Worm (Caenorhabditis elegans): ENCODE measurements around the gene srm-6.

srm-6 gene

DNA sequence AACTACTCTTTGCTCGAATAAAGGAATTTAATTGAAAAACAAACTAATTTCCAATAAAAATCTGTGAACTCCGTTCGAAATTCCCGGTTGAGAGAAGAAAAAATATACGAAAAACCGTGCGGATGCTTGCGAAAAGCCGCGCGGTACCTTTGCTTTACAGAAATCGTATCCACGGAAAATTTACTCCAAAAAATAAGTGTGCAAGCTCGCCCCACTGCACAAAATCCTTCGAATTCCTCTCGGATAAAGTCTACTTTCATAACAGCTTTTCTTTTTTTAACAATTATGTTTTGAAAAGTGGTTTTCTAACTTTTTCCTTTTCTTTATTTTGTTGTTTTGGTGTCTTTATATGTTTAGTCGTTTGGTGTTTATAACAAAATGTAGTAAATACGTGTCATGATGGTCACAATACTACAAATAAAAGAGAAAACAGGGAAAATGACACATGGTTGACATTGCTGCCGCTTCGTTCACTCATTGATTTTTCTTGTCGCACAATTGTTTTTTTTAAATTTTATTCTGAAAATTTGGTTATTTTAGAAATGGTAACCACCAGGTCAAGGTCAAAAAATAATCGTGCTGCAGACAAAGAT, 10.6 kb downstream of the srm-6 start, which contains the start of gene cept-2 (continued):
- TF ChIP-seq zip-5 (tag; optimal IDR thresholded peaks at IDR 0.05) (peak; percentile 32), eyg-1 (tag; optimal IDR thresholded peaks at IDR 0.05) (no peak), sox-4 (tag; optimal IDR thresholded peaks at IDR 0.05) (no peak), ama-1 (optimal IDR thresholded peaks at IDR 0.05) (no peak), ceh-22 (tag; optimal IDR thresholded peaks at IDR 0.05) (no peak), elt-2 (tag; optimal IDR thresholded peaks at IDR 0.05) (no peak), K09A11.1 (tag; optimal IDR thresholded peaks at IDR 0.05; ENCODE audit: insufficient read depth) (peak; percentile 21), fax-1 (tag; optimal IDR thresholded peaks at IDR 0.05) (peak; percentile 75), ceh-14 (tag; optimal IDR thresholded peaks at IDR 0.05) (peak; percentile 76), dmd-4 (tag; optimal IDR thresholded peaks at IDR 0.05; ENCODE audit: borderline replicate concordance) (no peak), mec-3 (tag; optimal IDR thresholded peaks at IDR 0.05; ENCODE audit: borderline replicate concordance) (no peak), tbx-2 (tag; optimal IDR thresholded peaks at IDR 0.05) (peak; percentile 87), ceh-19 (GFP tag; optimal IDR thresholded peaks at IDR 0.05) (no peak), ahr-1 (tag; optimal IDR thresholded peaks at IDR 0.05) (peak; percentile 57), lim-6 (tag; optimal IDR thresholded peaks at IDR 0.05) (peak; percentile 73), C08G9.2 (tag; optimal IDR thresholded peaks at IDR 0.05) (peak; percentile 84), che-1 (tag; optimal IDR thresholded peaks at IDR 0.05) (no peak), madf-2 (tag; optimal IDR thresholded peaks at IDR 0.05) (peak; percentile 44), pros-1 (tag; optimal IDR thresholded peaks at IDR 0.05) (no peak), hlh-8 (tag; optimal IDR thresholded peaks at IDR 0.05) (peak; percentile 58), T23F11.4 (GFP tag; optimal IDR thresholded peaks at IDR 0.05) (no peak), hlh-6 (tag; optimal IDR thresholded peaks at IDR 0.05) (no peak), ceh-48 (tag; optimal IDR thresholded peaks at IDR 0.05) (no peak), elt-4 (tag; optimal IDR thresholded peaks at IDR 0.05) (no peak), pha-2 (tag; optimal IDR thresholded peaks at IDR 0.05) (no peak), sdc-2 (tag; optimal IDR thresholded peaks at IDR 0.05) (no peak), ceh-9 (tag; optimal IDR thresholded peaks at IDR 0.05) (no peak), hlh-15 (tag; optimal IDR thresholded peaks at IDR 0.05) (no peak), C38D4.7 (GFP tag; optimal IDR thresholded peaks at IDR 0.05) (no peak), sox-2 (GFP tag; IDR thresholded peaks at IDR 0.05) (no peak), Y22D7AL.16 (tag; optimal IDR thresholded peaks at IDR 0.05) (no peak), pag-3 (tag; optimal IDR thresholded peaks at IDR 0.05; ENCODE audit: borderline replicate concordance) (no peak), rnt-1 (tag; optimal IDR thresholded peaks at IDR 0.05) (peak; percentile 84), npax-4 (tag; optimal IDR thresholded peaks at IDR 0.05) (no peak), nfya-1 (tag; optimal IDR thresholded peaks at IDR 0.05) (peak; percentile 75), dve-1 (tag; optimal IDR thresholded peaks at IDR 0.05) (peak; percentile 56), ceh-31 (tag; optimal IDR thresholded peaks at IDR 0.05) (peak; percentile 94), ceh-34 (tag; optimal IDR thresholded peaks at IDR 0.05) (peak; percentile 61), odd-2 (tag; optimal IDR thresholded peaks at IDR 0.05) (no peak), ceh-2 (tag; optimal IDR thresholded peaks at IDR 0.05) (peak; percentile 55), unc-42 (tag; optimal IDR thresholded peaks at IDR 0.05) (peak; percentile 83), F13H6.1 (tag; optimal IDR thresholded peaks at IDR 0.05) (peak; percentile 30), gmeb-2 (tag; optimal IDR thresholded peaks at IDR 0.05) (peak; percentile 21), syd-9 (tag; optimal IDR thresholded peaks at IDR 0.05) (no peak), nhr-11 (tag; optimal IDR thresholded peaks at IDR 0.05) (no peak), fkh-10 (GFP tag; optimal IDR thresholded peaks at IDR 0.05) (no peak)
